Fruit fly (Drosophila melanogaster) whole organism, prepupa: ENCODE measurements around the gene Usp8.

Experiments used
- Blimp-1 ChIP-seq: fragments of 200-800 bp; sonication (Bioruptor generic); optimal IDR thresholded peaks from 3 replicates; lab custom pipeline; 2017; ENCODE audit warnings: missing biosample characterization, missing genetic modification characterization, mild to moderate bottlenecking, moderate library complexity, missing genetic modification reagents
- CG10631 ChIP-seq: fragments of 200-800 bp; sonication (Bioruptor generic); optimal IDR thresholded peaks from 2 replicates; lab custom pipeline; 2016; ENCODE audit warnings: missing biosample characterization, missing genetic modification characterization
- CG10669 ChIP-seq: fragments of 200-800 bp; sonication (Bioruptor generic); optimal IDR thresholded peaks from 3 replicates; lab custom pipeline; 2018; ENCODE audit warnings: missing biosample characterization, mild to moderate bottlenecking, missing genetic modification characterization, moderate library complexity
- CG11294 ChIP-seq: fragments of 200-800 bp; sonication (Bioruptor generic); IDR thresholded peaks from 2 replicates; pipeline ENCODE4 v1.3.6; 2022; ENCODE audit warnings: missing biosample characterization, missing genetic modification characterization
- CG11762 ChIP-seq: fragments of 200-800 bp; sonication (Bioruptor generic); optimal IDR thresholded peaks from 3 replicates; lab custom pipeline; 2016; ENCODE audit warnings: missing biosample characterization, missing genetic modification characterization; ENCODE audit not compliant: insufficient read depth
- CG11902 ChIP-seq: fragments of 200-800 bp; sonication (Bioruptor generic); optimal IDR thresholded peaks from 3 replicates; lab custom pipeline; 2016; ENCODE audit warnings: missing biosample characterization, missing genetic modification characterization
- CG16779 ChIP-seq: fragments of 200-800 bp; sonication (Bioruptor generic); optimal IDR thresholded peaks from 3 replicates; lab custom pipeline; 2017; ENCODE audit warnings: missing biosample characterization, mild to moderate bottlenecking, missing genetic modification characterization
- CG3032 ChIP-seq: fragments of 200-800 bp; optimal IDR thresholded peaks from 2 replicates; lab custom pipeline; 2019; ENCODE audit warnings: missing biosample characterization, mild to moderate bottlenecking, missing genetic modification characterization, moderate library complexity
- CG31627 ChIP-seq: fragments of 200-800 bp; sonication (Bioruptor generic); optimal IDR thresholded peaks from 3 replicates; lab custom pipeline; 2016; ENCODE audit warnings: missing biosample characterization, missing genetic modification characterization
- CG32006 ChIP-seq: fragments of 200-800 bp; sonication (Bioruptor generic); optimal IDR thresholded peaks from 3 replicates; lab custom pipeline; 2017; ENCODE audit warnings: missing biosample characterization, mild to moderate bottlenecking, missing genetic modification characterization
- CG34406 ChIP-seq: fragments of 200-800 bp; sonication (Bioruptor generic); optimal IDR thresholded peaks from 3 replicates; lab custom pipeline; 2016; ENCODE audit warnings: missing biosample characterization, missing genetic modification characterization
- CG4318 ChIP-seq: fragments of 200-800 bp; sonication (Bioruptor generic); optimal IDR thresholded peaks from 3 replicates; lab custom pipeline; 2017; ENCODE audit warnings: missing biosample characterization, mild to moderate bottlenecking, missing genetic modification characterization
- CG6163 ChIP-seq: fragments of 200-800 bp; sonication (Bioruptor generic); IDR thresholded peaks from 3 replicates; pipeline ENCODE4 v1.3.6; 2022; ENCODE audit warnings: missing biosample characterization, missing genetic modification characterization
- CG6276 ChIP-seq: fragments of 200-800 bp; sonication (Bioruptor generic); optimal IDR thresholded peaks from 2 replicates; lab custom pipeline; 2017; ENCODE audit warnings: missing biosample characterization, mild to moderate bottlenecking, missing genetic modification characterization
- CG6792 ChIP-seq: fragments of 200-800 bp; sonication (Bioruptor generic); optimal IDR thresholded peaks from 3 replicates; lab custom pipeline; 2016; ENCODE audit warnings: missing biosample characterization, missing genetic modification characterization
- CG6808 ChIP-seq: fragments of 200-800 bp; sonication (Bioruptor generic); optimal IDR thresholded peaks from 3 replicates; lab custom pipeline; 2017; ENCODE audit warnings: missing biosample characterization, missing genetic modification characterization, mild to moderate bottlenecking, moderate library complexity, missing genetic modification reagents
- CG6854 ChIP-seq: fragments of 200-800 bp; sonication (Bioruptor generic); optimal IDR thresholded peaks from 2 replicates; lab custom pipeline; 2017; ENCODE audit warnings: missing biosample characterization, mild to moderate bottlenecking, missing genetic modification characterization
- CG7368 ChIP-seq: fragments of 200-800 bp; sonication (Bioruptor generic); optimal IDR thresholded peaks from 3 replicates; lab custom pipeline; 2016; ENCODE audit warnings: missing biosample characterization, missing genetic modification characterization
- CG8119 ChIP-seq: fragments of 200-800 bp; sonication (Bioruptor generic); IDR thresholded peaks from 3 replicates; pipeline ENCODE4 v1.3.6; 2022; ENCODE audit warnings: missing biosample characterization, missing genetic modification characterization
- CG8632 ChIP-seq: fragments of 200-800 bp; sonication (Bioruptor generic); optimal IDR thresholded peaks from 3 replicates; lab custom pipeline; 2016; ENCODE audit warnings: missing biosample characterization, missing genetic modification characterization
- CG9139 ChIP-seq: fragments of 200-800 bp; sonication (Bioruptor generic); optimal IDR thresholded peaks from 3 replicates; lab custom pipeline; 2017; ENCODE audit warnings: missing biosample characterization, mild to moderate bottlenecking, missing genetic modification characterization
- Eip75B ChIP-seq: fragments of 200-800 bp; sonication (Bioruptor generic); optimal IDR thresholded peaks from 3 replicates; lab custom pipeline; 2016; ENCODE audit warnings: missing biosample characterization, missing genetic modification characterization
- Eip78C ChIP-seq: fragments of 200-800 bp; sonication (Bioruptor generic); peaks from one replicate; lab custom pipeline; 2016; ENCODE audit warnings: missing biosample characterization, missing genetic modification characterization
- Eip93F ChIP-seq: fragments of 200-800 bp; sonication (Bioruptor generic); optimal IDR thresholded peaks from 2 replicates; lab custom pipeline; 2016; ENCODE audit warnings: missing biosample characterization, mild to moderate bottlenecking, missing genetic modification characterization
- Ets21C ChIP-seq: fragments of 200-800 bp; sonication (Bioruptor generic); optimal IDR thresholded peaks from 3 replicates; lab custom pipeline; 2016; ENCODE audit warnings: missing biosample characterization, missing genetic modification characterization
- Ets96B ChIP-seq: fragments of 200-800 bp; optimal IDR thresholded peaks from 2 replicates; lab custom pipeline; 2019; ENCODE audit warnings: missing biosample characterization, mild to moderate bottlenecking, missing genetic modification characterization, moderate library complexity
- Gug ChIP-seq: fragments of 200-800 bp; sonication (Bioruptor generic); IDR thresholded peaks from 2 replicates; pipeline ENCODE4 v1.3.6; 2022; ENCODE audit warnings: missing biosample characterization, missing genetic modification characterization
- Hr39 ChIP-seq: fragments of 200-800 bp; sonication (Bioruptor generic); optimal IDR thresholded peaks from 2 replicates; lab custom pipeline; 2016; ENCODE audit warnings: missing biosample characterization, missing genetic modification characterization
- Hr4 ChIP-seq: fragments of 200-800 bp; sonication (Bioruptor generic); optimal IDR thresholded peaks from 3 replicates; lab custom pipeline; 2016; ENCODE audit warnings: missing biosample characterization, missing genetic modification characterization
- Lpt ChIP-seq: fragments of 200-800 bp; sonication (Bioruptor generic); optimal IDR thresholded peaks from 3 replicates; lab custom pipeline; 2016; ENCODE audit warnings: missing biosample characterization, missing genetic modification characterization
- OdsH ChIP-seq: fragments of 200-800 bp; sonication (Bioruptor generic); optimal IDR thresholded peaks from 3 replicates; lab custom pipeline; 2016; ENCODE audit warnings: missing biosample characterization, missing genetic modification characterization
- Sox14 ChIP-seq: fragments of 200-800 bp; sonication (Bioruptor generic); optimal IDR thresholded peaks from 3 replicates; lab custom pipeline; 2016; ENCODE audit warnings: missing biosample characterization, missing genetic modification characterization
- Sox15 ChIP-seq: fragments of 200-800 bp; sonication (Bioruptor generic); optimal IDR thresholded peaks from 3 replicates; lab custom pipeline; 2016; ENCODE audit warnings: missing biosample characterization, missing genetic modification characterization
- achi ChIP-seq: fragments of 200-800 bp; sonication (Bioruptor generic); optimal IDR thresholded peaks from 3 replicates; lab custom pipeline; 2016; ENCODE audit warnings: missing biosample characterization, missing genetic modification characterization
- acj6 ChIP-seq: fragments of 200-800 bp; sonication (Bioruptor generic); optimal IDR thresholded peaks from 3 replicates; lab custom pipeline; 2016; ENCODE audit warnings: missing biosample characterization, missing genetic modification characterization
- cyc ChIP-seq: fragments of 200-800 bp; sonication (Bioruptor generic); optimal IDR thresholded peaks from 3 replicates; lab custom pipeline; 2016; ENCODE audit warnings: missing biosample characterization, missing genetic modification characterization
- dac ChIP-seq: fragments of 200-800 bp; sonication (Bioruptor generic); optimal IDR thresholded peaks from 2 replicates; lab custom pipeline; 2017; ENCODE audit warnings: missing biosample characterization, mild to moderate bottlenecking, missing genetic modification characterization
- esn ChIP-seq: fragments of 200-800 bp; sonication (Bioruptor generic); optimal IDR thresholded peaks from 2 replicates; lab custom pipeline; 2016; ENCODE audit warnings: missing biosample characterization, mild to moderate bottlenecking, missing genetic modification characterization, moderate library complexity
- fkh ChIP-seq: fragments of 200-800 bp; sonication (Bioruptor generic); optimal IDR thresholded peaks from 3 replicates; lab custom pipeline; 2017; ENCODE audit warnings: missing biosample characterization, mild to moderate bottlenecking, missing genetic modification characterization, moderate library complexity
- lz ChIP-seq: fragments of 200-800 bp; sonication (Bioruptor generic); optimal IDR thresholded peaks from 3 replicates; lab custom pipeline; 2016; ENCODE audit warnings: missing biosample characterization, missing genetic modification characterization
- net ChIP-seq: fragments of 200-800 bp; sonication (Bioruptor generic); optimal IDR thresholded peaks from 3 replicates; lab custom pipeline; 2016; ENCODE audit warnings: missing biosample characterization, missing genetic modification characterization
- pdm3 ChIP-seq: fragments of 200-800 bp; sonication (Bioruptor generic); optimal IDR thresholded peaks from 3 replicates; lab custom pipeline; 2016; ENCODE audit warnings: missing biosample characterization, missing genetic modification characterization
- spab ChIP-seq: fragments of 200-800 bp; sonication (Bioruptor generic); optimal IDR thresholded peaks from 2 replicates; lab custom pipeline; 2017; ENCODE audit warnings: missing biosample characterization, mild to moderate bottlenecking, missing genetic modification characterization, missing genetic modification reagents
- svp ChIP-seq: fragments of 200-800 bp; sonication (Bioruptor generic); peaks from one replicate; lab custom pipeline; 2016; ENCODE audit warnings: missing biosample characterization, missing genetic modification characterization
- vri ChIP-seq: fragments of 200-800 bp; sonication (Bioruptor generic); optimal IDR thresholded peaks from 3 replicates; lab custom pipeline; 2016; ENCODE audit warnings: missing biosample characterization, mild to moderate bottlenecking, missing genetic modification characterization

Gene Usp8

dm6 chr3R:21111046-21111480 is 23.0 kb upstream of the Usp8 start, which contains the start of gene Rab11 (continued):
- TF ChIP-seq spab (GFP tag; lab: Kevin White, UChicago) (no peak), Hr39 (GFP tag; lab: Kevin White, UChicago) (peak; percentile 47), Blimp-1 (GFP tag; lab: Kevin White, UChicago) (no peak), CG6808 (GFP tag; lab: Kevin White, UChicago) (no peak), Eip93F (GFP tag; lab: Kevin White, UChicago) (no peak), lz (peak; percentile 45), CG6163 (GFP tag; lab: Robert Waterston, UW) (no peak; the same call in 2 of the 3 replicates), esn (GFP tag; lab: Kevin White, UChicago) (peak; percentile 64), Ets96B (tag; lab: Kevin White, UChicago) (no peak), Gug (GFP tag; lab: Robert Waterston, UW) (no peak), CG10669 (GFP tag; lab: Kevin White, UChicago) (no peak), Sox15 (GFP tag; lab: Kevin White, UChicago) (peak; percentile 17), Lpt (no peak), Ets21C (GFP tag; lab: Kevin White, UChicago) (no peak), dac (no peak), fkh (GFP tag; lab: Kevin White, UChicago) (peak; percentile 11), vri (GFP tag; lab: Kevin White, UChicago) (no peak), CG8632 (GFP tag; lab: Kevin White, UChicago) (peak; percentile 11), Eip78C (GFP tag; lab: Kevin White, UChicago) (peak; percentile 49), CG11902 (GFP tag; lab: Kevin White, UChicago) (no peak), cyc (GFP tag; lab: Kevin White, UChicago) (peak; percentile 15)

DNA sequence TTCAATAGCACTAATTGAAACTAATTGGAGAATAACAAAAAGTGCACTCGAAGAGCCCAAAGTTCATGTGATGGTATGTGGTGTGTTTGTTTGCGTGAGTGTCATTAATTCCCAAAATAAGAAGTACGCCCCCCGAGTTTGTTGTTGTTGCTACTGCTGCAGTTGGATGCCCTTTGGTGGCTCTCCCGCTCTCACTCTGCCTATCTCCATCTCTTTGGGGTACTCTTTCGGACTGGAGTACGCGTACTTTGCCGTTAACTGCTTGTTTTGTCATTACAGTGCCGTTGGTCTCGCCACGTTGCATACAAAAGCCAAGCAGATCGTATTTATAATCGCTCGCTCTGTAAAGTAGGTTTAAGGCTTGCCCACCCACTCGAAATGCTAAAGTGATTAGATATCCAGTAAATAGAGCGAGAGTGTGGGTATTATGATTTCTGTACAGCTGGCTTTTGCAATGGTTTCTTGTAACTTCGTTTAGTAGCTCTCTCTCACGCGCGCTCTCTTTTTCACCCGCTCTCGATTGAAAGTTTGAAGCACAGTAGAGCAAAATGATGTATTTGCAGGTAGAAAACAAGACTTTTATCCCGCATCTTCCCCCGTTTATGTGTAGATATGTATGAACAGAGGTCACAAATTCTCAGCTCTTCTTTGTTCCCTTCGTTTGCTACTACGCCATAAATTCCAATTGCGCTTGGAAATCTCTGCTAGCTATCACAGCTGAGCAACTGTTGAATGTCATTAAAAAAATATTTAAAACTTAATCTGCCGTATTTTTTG is 21.9 kb upstream of the Usp8 start:
- TF ChIP-seq CG10631 (GFP tag; lab: Kevin White, UChicago) (no peak), CG9139 (no peak), lz (peak; percentile 42), Eip93F (GFP tag; lab: Kevin White, UChicago) (peak; percentile 61), CG6792 (GFP tag; lab: Kevin White, UChicago) (peak; percentile 23), CG11762 (GFP tag; lab: Kevin White, UChicago) (peak; percentile 10), Sox14 (GFP tag; lab: Kevin White, UChicago) (peak; percentile 80), cyc (GFP tag; lab: Kevin White, UChicago) (peak; percentile 31), CG31627 (GFP tag; lab: Kevin White, UChicago) (peak; percentile 67), Ets21C (GFP tag; lab: Kevin White, UChicago) (no peak), net (peak; percentile 26), CG6808 (GFP tag; lab: Kevin White, UChicago) (peak; percentile 28), Hr4 (GFP tag; lab: Kevin White, UChicago) (peak; percentile 64), Blimp-1 (GFP tag; lab: Kevin White, UChicago) (peak; percentile 6), CG34406 (GFP tag; lab: Kevin White, UChicago) (peak; percentile 47), svp (GFP tag; lab: Kevin White, UChicago) (peak; percentile 89), Gug (GFP tag; lab: Robert Waterston, UW) (0 out of 2 replicates have a peak, but pooled peaks have one; percentile 25), CG7368 (GFP tag; lab: Kevin White, UChicago) (peak; percentile 5), CG16779 (tag; lab: Kevin White, UChicago) (peak; percentile 5), Eip78C (GFP tag; lab: Kevin White, UChicago) (peak; percentile 83), CG32006 (peak; percentile 78), Lpt (peak; percentile 40), CG11902 (GFP tag; lab: Kevin White, UChicago) (peak; percentile 0), acj6 (GFP tag; lab: Kevin White, UChicago) (peak; percentile 51), spab (GFP tag; lab: Kevin White, UChicago) (no peak), CG4318 (peak; percentile 42), Eip75B (GFP tag; lab: Kevin White, UChicago) (peak; percentile 49), esn (GFP tag; lab: Kevin White, UChicago) (peak; percentile 69), CG8632 (GFP tag; lab: Kevin White, UChicago) (peak; percentile 7), CG6854 (GFP tag; lab: Kevin White, UChicago) (no peak), Ets96B (tag; lab: Kevin White, UChicago) (peak; percentile 6), OdsH (GFP tag; lab: Kevin White, UChicago) (peak; percentile 47), pdm3 (GFP tag; lab: Kevin White, UChicago) (no peak), CG3032 (tag; lab: Kevin White, UChicago) (no peak), CG8119 (peak; percentile 45; the same call in 2 of the 3 replicates), CG11294 (GFP tag; lab: Robert Waterston, UW) (no peak), Sox15 (GFP tag; lab: Kevin White, UChicago) (peak; percentile 49), vri (GFP tag; lab: Kevin White, UChicago) (no peak), achi (peak; percentile 39), CG6276 (GFP tag; lab: Kevin White, UChicago) (peak; percentile 60)
